Worm (Caenorhabditis elegans) whole organism, L3 larva: ENCODE measurements around the gene C09E8.1.

Experiments
- aly-2 ChIP-seq: fragments of 150-350 bp; optimal IDR thresholded peaks from 2 replicates; lab custom pipeline; 2014; ENCODE audit warnings: missing biosample characterization, missing genetic modification characterization
- ama-1 ChIP-seq: fragments of 150-350 bp; optimal IDR thresholded peaks from 2 replicates; lab custom pipeline; 2018
- egl-27 ChIP-seq: sonication (generic microtip); optimal IDR thresholded peaks from 4 replicates; lab custom pipeline; 2017; ENCODE audit warnings: missing biosample characterization, missing genetic modification reagents, missing genetic modification characterization
- egl-5 ChIP-seq: fragments of 150-350 bp; optimal IDR thresholded peaks from 2 replicates; lab custom pipeline; 2017; ENCODE audit warnings: missing biosample characterization, missing genetic modification reagents, missing genetic modification characterization, inconsistent platforms
- fkh-10 ChIP-seq: sonication (generic microtip); optimal IDR thresholded peaks from 2 replicates; lab custom pipeline; 2017; ENCODE audit warnings: missing biosample characterization, missing genetic modification reagents, missing genetic modification characterization
- fos-1 ChIP-seq: fragments of 150-350 bp; optimal IDR thresholded peaks from 2 replicates; lab custom pipeline; 2014; ENCODE audit warnings: missing biosample characterization, missing genetic modification characterization
- jun-1 ChIP-seq: fragments of 150-350 bp; optimal IDR thresholded peaks from 2 replicates; lab custom pipeline; 2014; ENCODE audit warnings: missing biosample characterization, missing genetic modification reagents, missing genetic modification characterization
- lin-15B ChIP-seq: fragments of 150-350 bp; optimal IDR thresholded peaks from 2 replicates; lab custom pipeline; 2014; ENCODE audit warnings: missing biosample characterization, missing genetic modification characterization
- mml-1 ChIP-seq: fragments of 150-350 bp; sonication (generic microtip); optimal IDR thresholded peaks from 3 replicates; lab custom pipeline; 2014; ENCODE audit warnings: missing biosample characterization, missing genetic modification characterization
- nhr-76 ChIP-seq: fragments of 150-350 bp; sonication (generic microtip); optimal IDR thresholded peaks from 5 replicates; lab custom pipeline; 2014; ENCODE audit warnings: missing biosample characterization, missing genetic modification characterization
- sea-2 ChIP-seq: fragments of 150-350 bp; sonication (generic microtip); optimal IDR thresholded peaks from 4 replicates; lab custom pipeline; 2014; ENCODE audit warnings: missing biosample characterization, missing genetic modification reagents, missing genetic modification characterization
- skn-1 ChIP-seq: fragments of 150-350 bp; optimal IDR thresholded peaks from 2 replicates; lab custom pipeline; 2014; ENCODE audit warnings: missing biosample characterization, missing genetic modification characterization
- tbx-2 ChIP-seq: sonication (generic microtip); optimal IDR thresholded peaks from 2 replicates; lab custom pipeline; 2016; ENCODE audit warnings: mild to moderate bottlenecking, missing genetic modification characterization, missing compliant biosample characterization
- zag-1 ChIP-seq: fragments of 150-350 bp; optimal IDR thresholded peaks from 2 replicates; lab custom pipeline; 2014; ENCODE audit warnings: missing biosample characterization, missing genetic modification characterization

DNA sequence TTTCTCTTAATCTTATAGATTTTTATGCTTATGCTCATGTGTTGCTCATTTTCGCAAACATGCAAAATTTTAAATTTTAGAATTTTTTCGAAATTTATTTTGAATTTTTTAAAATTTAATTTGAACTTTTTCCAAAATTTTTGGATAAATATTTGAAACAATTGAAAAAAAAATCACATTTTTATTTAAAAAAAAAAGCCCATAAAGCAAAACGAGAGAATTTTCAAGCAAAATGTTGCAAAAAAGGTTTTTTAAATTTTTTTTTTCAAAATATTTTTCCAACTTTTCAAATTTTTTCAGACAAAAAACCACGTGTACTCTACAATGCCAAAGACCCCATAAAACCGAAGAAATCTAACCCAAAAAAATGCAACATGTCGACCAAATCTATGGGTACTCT lies at the start of gene C09E8.1, which contains the start of gene C09E8.6:
- TF ChIP-seq sea-2 (no peak), egl-27 (tag; lab: Kevin White, UChicago) (no peak), tbx-2 (tag; lab: Kevin White, UChicago) (no peak), lin-15B (tag; lab: Kevin White, UChicago) (no peak), skn-1 (tag; lab: Kevin White, UChicago) (no peak), jun-1 (tag; lab: Kevin White, UChicago) (no peak), ama-1 (lab: Kevin White, UChicago) (no peak), fkh-10 (GFP tag; lab: Kevin White, UChicago) (no peak), egl-5 (tag; lab: Kevin White, UChicago) (no peak), nhr-76 (tag; lab: Kevin White, UChicago) (no peak), mml-1 (no peak), aly-2 (tag; lab: Kevin White, UChicago) (no peak), fos-1 (tag; lab: Kevin White, UChicago) (no peak), zag-1 (tag; lab: Kevin White, UChicago) (no peak)
